Fruit fly (Drosophila melanogaster): ENCODE data around the gene CG6678.

DNA sequence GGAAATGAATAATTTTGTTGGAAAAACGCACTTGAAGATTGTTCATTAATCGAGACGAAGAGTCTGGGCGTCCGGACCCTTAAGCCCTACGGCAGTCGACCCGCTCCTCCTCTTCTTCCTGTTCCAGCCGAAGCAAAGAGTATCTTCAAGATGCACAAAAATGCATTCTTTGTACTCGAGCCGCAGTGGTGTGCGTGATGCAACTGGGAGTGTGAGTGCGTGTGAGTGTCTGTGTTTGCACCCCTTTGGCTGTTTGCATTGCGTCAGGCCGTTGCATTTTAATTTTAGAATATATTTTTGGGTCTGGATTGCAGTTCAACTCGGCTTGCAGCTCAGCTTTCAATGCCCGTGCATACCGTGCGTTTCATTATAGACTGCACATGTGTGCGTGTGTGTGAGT lies 58.9 kb downstream of the CG6678 start:
- TF ChIP-seq h (optimal IDR thresholded peaks at IDR 0.05) (no peak), psq (optimal IDR thresholded peaks at IDR 0.05) (no peak), Myc (optimal IDR thresholded peaks at IDR 0.05) (no peak), insv (optimal IDR thresholded peaks at IDR 0.05) (no peak)
